Fruit fly (Drosophila melanogaster) whole organism: ENCODE results near the gene vers.

Experiments
- CG8478 ChIP-seq: fragments of >200 bp; optimal IDR thresholded peaks from 2 replicates; lab custom pipeline; 2018; ENCODE audit warnings: inconsistent platforms
- Dll ChIP-seq: fragments of >200 bp; optimal IDR thresholded peaks from 2 replicates; lab custom pipeline; 2017
- EcR ChIP-seq, 2 experiments: fragments of >200 bp; optimal IDR thresholded peaks; 2 replicates each; lab custom pipeline; 2017; ENCODE audit warnings: missing biosample characterization in 2 of 2, missing genetic modification characterization in 2 of 2, missing genetic modification reagents in 2 of 2
- pan ChIP-seq: fragments of >200 bp; optimal IDR thresholded peaks from 2 replicates; lab custom pipeline; 2017
- psq ChIP-seq: fragments of >200 bp; optimal IDR thresholded peaks from 2 replicates; lab custom pipeline; 2017
- usp ChIP-seq: fragments of >200 bp; optimal IDR thresholded peaks from 2 replicates; lab custom pipeline; 2017; ENCODE audit warnings: missing biosample characterization, missing genetic modification characterization, mixed read lengths

Gene vers

DNA sequence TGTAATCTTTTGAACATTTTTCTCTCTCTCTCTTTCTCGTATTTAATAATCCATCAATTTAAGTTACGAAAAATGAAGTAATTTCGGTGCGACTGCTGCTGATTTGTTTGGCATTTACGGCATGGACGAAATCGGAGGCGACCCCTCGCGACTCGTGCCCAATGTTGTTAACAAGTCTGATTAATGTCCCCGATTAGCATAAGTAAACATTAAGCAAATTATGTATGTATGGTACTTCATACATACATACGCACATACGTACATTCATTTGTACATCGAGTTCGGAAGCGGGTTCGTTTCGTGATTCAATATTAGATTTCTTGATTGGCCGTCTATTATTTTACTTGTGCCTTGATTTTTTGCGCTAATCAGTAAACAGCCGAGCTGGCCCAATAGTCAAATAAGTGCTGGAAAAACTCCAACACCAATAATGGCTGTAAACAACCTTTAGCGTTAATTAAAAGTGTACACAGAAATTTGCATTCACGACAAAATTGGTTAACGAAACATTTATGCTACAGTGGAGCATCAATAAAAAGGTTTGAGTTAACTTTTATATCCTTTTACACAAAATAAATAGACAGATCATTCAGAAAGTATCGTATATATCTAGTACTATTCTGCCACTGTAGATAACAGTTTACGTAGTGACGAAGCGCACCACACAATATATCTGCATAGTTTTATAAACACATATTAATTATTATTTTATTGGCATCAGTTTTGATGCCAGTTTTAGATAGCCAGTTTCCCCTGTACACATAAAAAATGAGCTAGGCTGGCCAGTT lies 24.8 kb upstream of the vers start:
- TF ChIP-seq Dll (lab: Kevin White, UChicago) = no peak
- TF ChIP-seq EcR (GFP tag; optimal IDR thresholded peaks at IDR 0.05; lab: Kevin White, UChicago) = no peak
- TF ChIP-seq CG8478 (lab: Kevin White, UChicago) = no peak
- no peak for TF ChIP-seq psq (lab: Kevin White, UChicago)
- no peak for TF ChIP-seq usp (GFP tag; lab: Kevin White, UChicago)
- no peak for TF ChIP-seq pan (lab: Kevin White, UChicago)

DNA sequence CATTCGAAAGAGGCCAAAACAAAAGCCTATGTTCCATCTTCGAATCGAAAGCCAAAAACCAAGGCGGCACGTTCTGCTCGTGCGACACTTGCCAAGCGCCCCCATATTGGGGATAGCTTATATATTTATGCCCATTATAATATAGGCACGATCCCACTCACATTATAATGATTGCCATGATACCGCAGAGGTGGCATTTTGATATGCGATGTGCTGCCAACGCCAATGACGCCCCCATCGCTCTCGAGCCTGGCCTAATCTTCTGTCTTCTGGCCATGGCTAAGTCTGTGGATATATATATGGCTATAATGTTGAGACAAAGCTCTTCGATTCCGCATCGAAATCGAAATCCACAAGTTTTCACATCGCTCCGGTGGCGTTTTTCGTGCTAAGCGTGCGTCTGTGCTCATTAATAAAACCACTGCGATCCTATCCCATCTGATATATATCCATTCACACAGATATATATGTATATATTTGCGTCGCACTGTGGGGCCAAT lies 23.0 kb upstream of the vers start:
- TF ChIP-seq Dll (lab: Kevin White, UChicago) = no peak
- TF ChIP-seq psq (lab: Kevin White, UChicago) = no peak
- no peak for TF ChIP-seq EcR (GFP tag; optimal IDR thresholded peaks at IDR 0.05; lab: Kevin White, UChicago)
- TF ChIP-seq CG8478 (lab: Kevin White, UChicago) = no peak
- TF ChIP-seq usp (GFP tag; lab: Kevin White, UChicago) = no peak
- TF ChIP-seq pan (lab: Kevin White, UChicago) = no peak

DNA sequence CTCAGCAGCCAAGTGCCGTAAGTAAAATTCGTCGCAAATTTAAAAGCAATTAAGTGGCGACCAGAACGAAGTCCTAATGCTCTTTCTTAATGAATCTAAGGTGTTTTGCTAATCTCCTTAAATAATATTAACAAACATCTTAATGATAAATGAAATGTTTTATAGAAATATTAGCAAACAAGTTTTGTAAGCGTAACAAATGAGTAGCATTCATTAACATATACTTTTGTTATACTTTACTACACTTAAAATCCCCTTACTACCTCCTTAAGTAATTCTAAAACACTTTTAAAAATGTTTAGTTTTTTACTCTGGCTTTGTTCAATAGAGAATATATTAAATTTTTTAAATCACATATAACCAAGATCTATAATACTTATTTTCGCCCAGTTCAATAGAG lies 19.9 kb upstream of the vers start:
- TF ChIP-seq CG8478 (lab: Kevin White, UChicago) = no peak

DNA sequence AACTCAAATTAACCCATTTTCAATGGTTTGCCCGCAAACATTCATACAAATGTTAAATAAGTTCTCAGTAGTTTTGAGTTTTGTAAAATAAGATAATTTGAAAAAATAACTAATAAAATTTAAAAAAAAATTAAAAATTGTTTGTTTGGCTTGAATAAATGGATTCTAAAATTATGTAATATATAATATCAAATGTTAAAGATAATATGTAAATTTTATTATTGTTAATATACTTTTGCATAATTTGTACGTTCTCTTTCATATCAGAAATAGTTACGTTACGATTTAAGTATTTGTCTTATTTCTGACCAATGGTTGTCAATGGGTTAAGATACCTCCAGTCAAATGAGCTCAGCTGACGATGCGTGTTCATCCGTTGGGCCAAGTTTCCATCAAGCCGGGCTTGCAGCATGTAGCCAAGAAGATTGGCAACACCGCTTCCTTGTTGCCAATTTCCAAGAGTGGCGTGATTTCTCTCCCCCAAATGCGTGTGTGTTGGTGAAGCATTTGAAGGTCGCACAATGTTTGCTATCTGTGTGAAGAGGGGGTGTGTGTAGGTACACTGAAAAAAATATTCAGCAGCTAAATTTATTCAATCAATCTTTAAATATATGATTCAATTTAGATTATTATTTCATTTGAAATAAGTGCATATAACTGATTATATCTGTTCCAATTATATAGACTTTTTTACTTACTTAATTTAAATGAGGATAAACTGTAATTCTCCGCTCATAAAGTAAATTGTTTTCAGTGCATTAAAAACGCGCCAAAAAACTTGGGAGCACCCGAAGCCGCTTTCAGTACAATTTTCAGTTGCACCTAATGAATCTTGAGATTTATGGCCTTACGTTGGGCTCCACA lies 18.9 kb upstream of the vers start:
- TF ChIP-seq Dll (lab: Kevin White, UChicago) (no peak), CG8478 (lab: Kevin White, UChicago) (no peak), usp (GFP tag; lab: Kevin White, UChicago) (no peak), psq (lab: Kevin White, UChicago) (no peak), pan (lab: Kevin White, UChicago) (no peak), EcR (GFP tag; optimal IDR thresholded peaks at IDR 0.05; lab: Kevin White, UChicago) (no peak)

DNA sequence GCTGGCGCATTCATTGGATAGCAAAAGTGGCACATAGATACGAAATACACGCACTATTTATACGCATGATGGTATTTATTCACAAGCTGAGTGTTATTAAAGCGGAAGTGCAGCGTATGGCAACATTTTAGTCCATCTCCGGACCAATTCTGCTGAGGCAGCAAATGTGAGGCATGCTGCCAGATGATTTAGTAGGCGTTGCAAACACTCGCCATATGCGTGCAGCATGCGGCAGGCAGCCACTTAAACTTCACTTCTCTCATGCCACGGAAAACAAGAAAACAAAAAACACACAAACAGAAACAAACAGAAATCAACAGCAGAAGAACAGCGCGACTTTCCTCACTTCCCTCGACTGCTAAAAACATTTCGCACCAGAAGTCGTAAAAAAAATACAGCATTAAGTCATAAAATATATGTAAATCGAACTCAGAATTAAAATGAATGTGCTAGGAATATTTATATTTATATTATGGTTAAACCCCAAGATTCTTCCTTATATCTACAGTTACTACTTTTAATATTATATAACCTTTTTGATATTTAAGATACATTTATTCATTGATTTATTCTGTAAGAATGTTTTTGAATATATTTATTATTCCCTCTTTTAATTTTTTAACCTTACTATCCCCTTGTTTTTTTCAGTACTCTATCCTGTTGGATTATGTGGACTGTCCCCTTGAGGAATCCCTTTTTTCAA lies 16.4 kb upstream of the vers start:
- TF ChIP-seq pan (lab: Kevin White, UChicago) = no peak
- no peak for TF ChIP-seq psq (lab: Kevin White, UChicago)
- TF ChIP-seq usp (GFP tag; lab: Kevin White, UChicago) = no peak
- no peak for TF ChIP-seq EcR (GFP tag; optimal IDR thresholded peaks at IDR 0.05; lab: Kevin White, UChicago)
- no peak for TF ChIP-seq Dll (lab: Kevin White, UChicago)
- TF ChIP-seq CG8478 (lab: Kevin White, UChicago) = no peak

DNA sequence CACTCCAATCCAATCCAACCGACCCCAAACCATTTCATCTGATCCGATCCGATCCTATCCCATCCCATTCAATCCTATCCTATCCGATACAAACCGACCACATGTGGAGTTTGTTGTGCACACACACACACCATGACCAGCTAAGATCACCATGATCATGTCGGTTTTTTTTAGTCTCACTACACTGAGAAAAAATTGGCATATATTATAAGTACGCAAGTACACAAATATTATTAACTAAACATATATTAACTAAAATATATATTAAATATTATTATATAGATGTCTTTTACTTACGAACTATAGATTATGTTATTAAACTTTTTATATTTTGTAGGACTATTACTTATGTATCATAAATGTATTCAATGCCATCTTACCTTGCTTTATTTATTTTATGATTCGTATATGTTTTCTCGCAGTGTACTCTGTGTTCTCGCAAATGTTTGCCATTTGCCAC lies 13.9 kb upstream of the vers start:
- no peak for TF ChIP-seq pan (lab: Kevin White, UChicago)
- TF ChIP-seq psq (lab: Kevin White, UChicago) = no peak
- no peak for TF ChIP-seq Dll (lab: Kevin White, UChicago)
- TF ChIP-seq EcR (GFP tag; optimal IDR thresholded peaks at IDR 0.05; lab: Kevin White, UChicago) = no peak
- TF ChIP-seq CG8478 (lab: Kevin White, UChicago) = no peak
- no peak for TF ChIP-seq usp (GFP tag; lab: Kevin White, UChicago)

DNA sequence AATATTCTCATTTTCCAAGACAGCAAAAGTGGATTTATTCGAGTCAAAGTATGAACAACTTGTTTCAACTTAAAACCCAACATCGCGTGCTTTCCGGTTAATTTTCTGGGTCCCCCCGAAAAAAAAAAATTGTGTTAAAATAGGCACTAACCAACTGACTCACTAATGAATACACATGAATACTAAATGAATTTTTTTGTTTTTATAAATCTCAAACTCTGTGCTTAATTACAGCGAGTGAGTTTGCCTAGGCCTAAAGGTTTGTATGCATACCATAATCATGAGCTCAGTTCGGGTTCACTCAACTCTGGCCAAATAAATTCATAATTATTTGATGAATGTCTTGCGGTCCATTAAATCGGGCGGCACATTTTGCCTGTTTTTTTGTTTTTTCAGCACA lies 8.5 kb upstream of the vers start:
- TF ChIP-seq Dll (lab: Kevin White, UChicago) (no peak), pan (lab: Kevin White, UChicago) (no peak), EcR (GFP tag; optimal IDR thresholded peaks at IDR 0.05; lab: Kevin White, UChicago) (no peak)

DNA sequence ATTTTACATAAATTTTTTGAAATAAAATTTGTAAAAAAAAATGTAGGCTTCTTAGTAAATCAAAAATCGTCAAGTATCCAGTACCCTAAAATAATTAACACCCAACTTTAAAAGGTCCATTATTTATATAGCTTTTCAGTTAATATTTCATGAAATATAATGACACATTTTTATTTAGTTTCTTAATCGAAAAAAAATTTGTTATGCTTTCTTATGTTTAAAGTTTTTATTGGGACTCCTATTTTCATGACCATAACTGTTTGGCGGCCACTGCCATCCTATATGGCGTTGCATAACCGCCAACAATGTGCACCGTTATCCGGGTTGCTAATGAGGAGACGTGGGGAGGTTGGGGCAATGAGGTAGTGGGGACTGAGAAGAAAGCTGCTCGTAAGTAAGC lies 7.4 kb upstream of the vers start:
- TF ChIP-seq CG8478 (lab: Kevin White, UChicago) (no peak), psq (lab: Kevin White, UChicago) (no peak), Dll (lab: Kevin White, UChicago) (no peak), pan (lab: Kevin White, UChicago) (no peak), usp (GFP tag; lab: Kevin White, UChicago) (no peak), EcR (GFP tag; optimal IDR thresholded peaks at IDR 0.05; lab: Kevin White, UChicago) (no peak)

DNA sequence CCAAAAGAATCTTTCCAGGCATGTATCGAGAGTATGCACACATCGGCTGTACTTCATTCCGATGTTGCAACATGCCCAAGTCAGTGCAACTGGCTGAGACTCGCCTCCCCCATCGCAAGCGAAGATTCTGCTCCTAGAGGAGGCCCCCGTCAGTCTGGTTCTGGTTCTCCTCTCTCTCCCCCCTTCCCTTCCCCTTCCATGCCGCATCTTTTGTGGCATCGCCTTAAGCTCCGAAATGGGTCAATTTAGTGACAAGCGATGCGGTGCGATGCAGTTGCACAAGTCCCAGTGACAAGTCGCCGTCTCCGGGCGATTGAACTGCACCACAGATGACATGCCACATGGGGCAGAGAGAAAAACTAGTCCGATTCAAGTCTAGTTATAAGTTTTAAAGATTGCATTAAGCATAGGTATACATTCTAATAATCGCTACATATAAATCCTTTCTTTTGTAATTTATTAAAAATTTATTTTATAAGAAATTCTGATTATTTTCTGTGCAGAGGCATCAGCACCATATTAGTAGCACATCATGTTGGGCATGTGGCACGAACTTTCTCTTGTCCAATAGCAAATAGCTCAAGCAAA lies 6.8 kb upstream of the vers start:
- TF ChIP-seq pan (lab: Kevin White, UChicago) (no peak), EcR (GFP tag; optimal IDR thresholded peaks at IDR 0.05; lab: Kevin White, UChicago) (no peak), Dll (lab: Kevin White, UChicago) (no peak), CG8478 (lab: Kevin White, UChicago) (no peak), usp (GFP tag; lab: Kevin White, UChicago) (no peak)

dm6 chr3L:12111081-12111958 lies 4.6 kb upstream of the vers start:
- TF ChIP-seq EcR (GFP tag; optimal IDR thresholded peaks at IDR 0.05; lab: Kevin White, UChicago) (peak in 1 of 2 experiments; percentile 77), usp (GFP tag; lab: Kevin White, UChicago) (no peak), pan (lab: Kevin White, UChicago) (no peak), CG8478 (lab: Kevin White, UChicago) (no peak), Dll (lab: Kevin White, UChicago) (no peak), psq (lab: Kevin White, UChicago) (no peak)
